Fruit fly (Drosophila melanogaster) whole organism, embryonic: Measurements from ENCODE around the gene CG3841.

Experiments used
- CG10959 ChIP-seq: fragments of 200-800 bp; sonication (Bioruptor generic); IDR thresholded peaks from 2 replicates; pipeline ENCODE4 v1.3.6; 2022; ENCODE audit warnings: missing biosample characterization, missing genetic modification characterization
- CG13894 ChIP-seq: fragments of 200-800 bp; sonication (Bioruptor generic); optimal IDR thresholded peaks from 3 replicates; lab custom pipeline; 2018; ENCODE audit warnings: missing biosample characterization, mild to moderate bottlenecking, missing genetic modification characterization, moderate library complexity
- CG15011 ChIP-seq: fragments of 200-800 bp; sonication (Bioruptor generic); optimal IDR thresholded peaks from 3 replicates; lab custom pipeline; 2018; ENCODE audit warnings: missing biosample characterization, mild to moderate bottlenecking, missing genetic modification characterization
- CG15514 ChIP-seq: fragments of 200-800 bp; sonication (Bioruptor generic); optimal IDR thresholded peaks from 3 replicates; lab custom pipeline; 2017; ENCODE audit warnings: missing biosample characterization, missing genetic modification characterization, mild to moderate bottlenecking, moderate library complexity, missing genetic modification reagents
- CG16779 ChIP-seq: fragments of 200-800 bp; sonication (Bioruptor generic); IDR thresholded peaks from 2 replicates; pipeline ENCODE4 v1.3.6; 2022; ENCODE audit warnings: missing biosample characterization, missing genetic modification characterization
- CG16813 ChIP-seq: fragments of 200-800 bp; sonication (Bioruptor generic); IDR thresholded peaks from 3 replicates; pipeline ENCODE4 v1.3.6; 2022; ENCODE audit warnings: missing biosample characterization, missing genetic modification characterization; ENCODE audit not compliant: partially characterized antibody
- CG17359 ChIP-seq: fragments of 200-800 bp; sonication (Bioruptor generic); optimal IDR thresholded peaks from 3 replicates; lab custom pipeline; 2018; ENCODE audit warnings: missing biosample characterization, mild to moderate bottlenecking, missing genetic modification characterization, moderate library complexity
- CG2712 ChIP-seq: fragments of 200-800 bp; optimal IDR thresholded peaks from 3 replicates; lab custom pipeline; 2019; ENCODE audit warnings: missing biosample characterization, mild to moderate bottlenecking, missing genetic modification characterization, moderate library complexity
- CG3838 ChIP-seq: fragments of 200-800 bp; sonication (Bioruptor generic); optimal IDR thresholded peaks from 3 replicates; lab custom pipeline; 2016; ENCODE audit warnings: missing biosample characterization, missing genetic modification characterization
- CG43689 ChIP-seq: fragments of 200-800 bp; sonication (Bioruptor generic); IDR thresholded peaks from 2 replicates; pipeline ENCODE4 v1.3.6; 2022; ENCODE audit warnings: missing biosample characterization, missing genetic modification characterization
- CG4854 ChIP-seq: fragments of 200-800 bp; sonication (Bioruptor generic); optimal IDR thresholded peaks from 2 replicates; lab custom pipeline; 2016; ENCODE audit warnings: missing biosample characterization, missing genetic modification characterization, inconsistent platforms
- CG6813 ChIP-seq: fragments of 200-800 bp; sonication (Bioruptor generic); optimal IDR thresholded peaks from 2 replicates; lab custom pipeline; 2017; ENCODE audit warnings: missing biosample characterization, missing genetic modification characterization, mild to moderate bottlenecking, moderate library complexity, missing genetic modification reagents
- CG7271 ChIP-seq: fragments of 200-800 bp; sonication (Bioruptor generic); optimal IDR thresholded peaks from 2 replicates; lab custom pipeline; 2018; ENCODE audit warnings: missing biosample characterization, mild to moderate bottlenecking, missing genetic modification characterization, moderate library complexity
- CG8281 ChIP-seq: fragments of 200-800 bp; sonication (Bioruptor generic); optimal IDR thresholded peaks from 2 replicates; lab custom pipeline; 2018; ENCODE audit warnings: missing biosample characterization, mild to moderate bottlenecking, missing genetic modification characterization, moderate library complexity
- CG8388 ChIP-seq: fragments of 200-800 bp; sonication (Bioruptor generic); optimal IDR thresholded peaks from 2 replicates; lab custom pipeline; 2019; ENCODE audit warnings: missing biosample characterization, mild to moderate bottlenecking, missing genetic modification characterization, moderate library complexity
- CG8944 ChIP-seq: fragments of 200-800 bp; sonication (Bioruptor generic); optimal IDR thresholded peaks from 3 replicates; lab custom pipeline; 2016; ENCODE audit warnings: missing biosample characterization, missing genetic modification characterization
- CG9727 ChIP-seq: fragments of 200-800 bp; sonication (Bioruptor generic); optimal IDR thresholded peaks from 3 replicates; lab custom pipeline; 2017; ENCODE audit warnings: missing biosample characterization, mild to moderate bottlenecking, missing genetic modification characterization
- Doc3 ChIP-seq: fragments of 200-800 bp; sonication (Bioruptor generic); IDR thresholded peaks from 3 replicates; pipeline ENCODE4 v1.3.6; 2022; ENCODE audit warnings: missing biosample characterization, missing genetic modification characterization; ENCODE audit not compliant: partially characterized antibody
- E2f2 ChIP-seq: fragments of 200-800 bp; sonication (Bioruptor generic); IDR thresholded peaks from 2 replicates; pipeline ENCODE4 v1.3.6; 2022; ENCODE audit warnings: missing biosample characterization, missing genetic modification characterization
- Ets97D ChIP-seq: fragments of 200-800 bp; sonication (Bioruptor generic); optimal IDR thresholded peaks from 3 replicates; lab custom pipeline; 2016; ENCODE audit warnings: missing biosample characterization, missing genetic modification characterization
- Med ChIP-seq: fragments of 200-800 bp; sonication (Bioruptor generic); peaks from one replicate; lab custom pipeline; 2016; ENCODE audit warnings: missing biosample characterization, missing genetic modification characterization, mild to moderate bottlenecking, inconsistent platforms, moderate library complexity
- NC2β ChIP-seq: fragments of 200-800 bp; sonication (Bioruptor generic); optimal IDR thresholded peaks from 2 replicates; lab custom pipeline; 2016; ENCODE audit warnings: missing biosample characterization, missing genetic modification characterization
- NK7.1 ChIP-seq: fragments of 200-800 bp; sonication (Bioruptor generic); optimal IDR thresholded peaks from 3 replicates; lab custom pipeline; 2016; ENCODE audit warnings: missing biosample characterization, missing genetic modification characterization
- Sox102F ChIP-seq: fragments of 200-800 bp; sonication (Bioruptor generic); optimal IDR thresholded peaks from 2 replicates; lab custom pipeline; 2018; ENCODE audit warnings: missing biosample characterization, mild to moderate bottlenecking, missing genetic modification characterization, moderate library complexity
- Tbp ChIP-seq: fragments of >200 bp; optimal IDR thresholded peaks from 2 replicates; lab custom pipeline; 2018; ENCODE audit warnings: missing biosample characterization, missing genetic modification characterization
- Trl ChIP-seq, 3 experiments: fragments of >200 bp in 2 of 3; fragments of 200-800 bp in 1 of 3; sonication (Bioruptor generic) in 1 of 3; optimal IDR thresholded peaks; 2 replicates in 1 of 3; 3 replicates in 2 of 3; lab custom pipeline; 2016 to 2017; ENCODE audit warnings: missing biosample characterization in 1 of 3, missing genetic modification characterization in 1 of 3
- ap ChIP-seq: fragments of 200-800 bp; sonication (Bioruptor generic); IDR thresholded peaks from 2 replicates; pipeline ENCODE4 v1.3.6; 2022; ENCODE audit warnings: missing biosample characterization, missing genetic modification characterization
- bigmax ChIP-seq: fragments of 200-800 bp; sonication (Bioruptor generic); optimal IDR thresholded peaks from 2 replicates; lab custom pipeline; 2018; ENCODE audit warnings: missing biosample characterization, mild to moderate bottlenecking, missing genetic modification characterization
- br ChIP-seq: fragments of >200 bp; optimal IDR thresholded peaks from 2 replicates; lab custom pipeline; 2017
- caup ChIP-seq: fragments of 200-800 bp; sonication (Bioruptor generic); optimal IDR thresholded peaks from 3 replicates; lab custom pipeline; 2017; ENCODE audit warnings: missing biosample characterization, mild to moderate bottlenecking, missing genetic modification characterization, moderate library complexity; ENCODE audit not compliant: severe bottlenecking
- dmrt99B ChIP-seq: fragments of 200-800 bp; sonication (Bioruptor generic); optimal IDR thresholded peaks from 2 replicates; lab custom pipeline; 2018; ENCODE audit warnings: missing biosample characterization, mild to moderate bottlenecking, missing genetic modification characterization, moderate library complexity
- emc ChIP-seq: fragments of 200-800 bp; sonication (Bioruptor generic); optimal IDR thresholded peaks from 2 replicates; lab custom pipeline; 2016; ENCODE audit warnings: missing biosample characterization, missing genetic modification characterization
- hbn ChIP-seq: fragments of 200-800 bp; sonication (Bioruptor generic); IDR thresholded peaks from 2 replicates; pipeline ENCODE4 v1.3.6; 2022; ENCODE audit warnings: missing biosample characterization, missing genetic modification characterization; ENCODE audit not compliant: partially characterized antibody
- hkb ChIP-seq, 2 experiments: fragments of 200-800 bp in 1 of 2; fragments of >200 bp in 1 of 2; sonication (Bioruptor generic) in 1 of 2; IDR thresholded peaks in 1 of 2; optimal IDR thresholded peaks in 1 of 2; 2 replicates each; pipeline versions ENCODE4 v1.3.6 to Lab custom; 2017 to 2022; ENCODE audit warnings: missing biosample characterization in 1 of 2, missing genetic modification characterization in 1 of 2
- kay ChIP-seq: fragments of 200-800 bp; sonication (Bioruptor generic); optimal IDR thresholded peaks from 2 replicates; lab custom pipeline; 2016; ENCODE audit warnings: missing biosample characterization, missing genetic modification characterization
- knrl ChIP-seq: fragments of 200-800 bp; sonication (Bioruptor generic); IDR thresholded peaks from 3 replicates; pipeline ENCODE4 v1.3.6; 2022; ENCODE audit warnings: missing biosample characterization, missing genetic modification characterization; ENCODE audit not compliant: partially characterized antibody
- lov ChIP-seq, 2 experiments: fragments of 200-800 bp in 1 of 2; fragments of >200 bp in 1 of 2; sonication (Bioruptor generic) in 1 of 2; IDR thresholded peaks in 1 of 2; optimal IDR thresholded peaks in 1 of 2; 2 replicates in 1 of 2; 3 replicates in 1 of 2; pipeline versions ENCODE4 v1.3.6 to Lab custom; 2017 to 2022; ENCODE audit warnings: missing biosample characterization in 1 of 2, missing genetic modification characterization in 1 of 2
- mld ChIP-seq: fragments of 200-800 bp; sonication (Bioruptor generic); IDR thresholded peaks from 3 replicates; pipeline ENCODE4 v1.3.6; 2022; ENCODE audit warnings: missing biosample characterization, missing genetic modification characterization; ENCODE audit not compliant: partially characterized antibody
- nmo ChIP-seq: fragments of 200-800 bp; sonication (Bioruptor generic); optimal IDR thresholded peaks from 2 replicates; lab custom pipeline; 2018; ENCODE audit warnings: missing biosample characterization, mild to moderate bottlenecking, missing genetic modification characterization, moderate library complexity
- pb ChIP-seq: fragments of 200-800 bp; sonication (Bioruptor generic); optimal IDR thresholded peaks from 3 replicates; lab custom pipeline; 2016; ENCODE audit warnings: missing biosample characterization, missing genetic modification characterization
- prd ChIP-seq, 3 experiments: fragments of >200 bp in 2 of 3; fragments of 200-800 bp in 1 of 3; sonication (Bioruptor generic) in 1 of 3; optimal IDR thresholded peaks in 2 of 3; IDR thresholded peaks in 1 of 3; 2 replicates in 2 of 3; 3 replicates in 1 of 3; pipeline versions ENCODE4 v1.3.6 to Lab custom; 2017 to 2022; ENCODE audit warnings: missing biosample characterization in 1 of 3, missing genetic modification characterization in 1 of 3
- pum ChIP-seq: fragments of 200-800 bp; sonication (Bioruptor generic); optimal IDR thresholded peaks from 2 replicates; lab custom pipeline; 2016; ENCODE audit warnings: missing biosample characterization, missing genetic modification characterization
- tap ChIP-seq: fragments of 200-800 bp; optimal IDR thresholded peaks from 3 replicates; lab custom pipeline; 2019; ENCODE audit warnings: missing biosample characterization, mild to moderate bottlenecking, missing genetic modification characterization, moderate library complexity
- tna ChIP-seq: fragments of 200-800 bp; sonication (Bioruptor generic); IDR thresholded peaks from 2 replicates; pipeline ENCODE4 v1.3.6; 2022; ENCODE audit warnings: missing biosample characterization, missing genetic modification characterization; ENCODE audit not compliant: partially characterized antibody
- trem ChIP-seq: fragments of 200-800 bp; optimal IDR thresholded peaks from 3 replicates; lab custom pipeline; 2019; ENCODE audit warnings: missing biosample characterization, mild to moderate bottlenecking, missing genetic modification characterization, moderate library complexity
- zfh1 ChIP-seq: fragments of 200-800 bp; sonication (Bioruptor generic); IDR thresholded peaks from 3 replicates; pipeline ENCODE4 v1.3.6; 2022; ENCODE audit warnings: missing biosample characterization, missing genetic modification characterization

CG3841 gene

dm6 chr2L:9568360-9569088, 20.8 kb upstream of the CG3841 start, which contains the start of gene brwl (continued):
- TF ChIP-seq CG7271 (tag; lab: Kevin White, UChicago) = peak; percentile 97
- TF ChIP-seq kay (GFP tag; lab: Kevin White, UChicago) = peak; percentile 98
- TF ChIP-seq mld (GFP tag; lab: Robert Waterston, UW) = no peak
- no peak for TF ChIP-seq lov (optimal IDR thresholded peaks at IDR 0.05; lab: Kevin White, UChicago)
- peak; percentile 95 for TF ChIP-seq lov (GFP tag; IDR thresholded peaks at IDR 0.05; lab: Robert Waterston, UW)
- TF ChIP-seq dmrt99B (tag; lab: Kevin White, UChicago) = peak; percentile 99
- peak; percentile 98 for TF ChIP-seq pum
- TF ChIP-seq CG17359 = peak; percentile 99
- peak; percentile 94 for TF ChIP-seq CG8281 (tag; lab: Kevin White, UChicago)
- peak; percentile 99 for TF ChIP-seq CG6813
- TF ChIP-seq ap (GFP tag; lab: Robert Waterston, UW) = peak; percentile 97
- TF ChIP-seq Doc3 (GFP tag; lab: Robert Waterston, UW) = no peak
- TF ChIP-seq br (lab: Kevin White, UChicago) = no peak
- TF ChIP-seq CG3838 = peak; percentile 100
- TF ChIP-seq hbn = no peak
- peak; percentile 99 for TF ChIP-seq nmo (GFP tag; lab: Kevin White, UChicago)
- peak; percentile 90 for TF ChIP-seq Ets97D (GFP tag; lab: Kevin White, UChicago)
- no peak for TF ChIP-seq hkb (optimal IDR thresholded peaks at IDR 0.05; lab: Kevin White, UChicago)
- TF ChIP-seq hkb (GFP tag; IDR thresholded peaks at IDR 0.05; lab: Robert Waterston, UW) = peak; percentile 99
- 0 out of 3 replicates have a peak, but pooled peaks have one; percentile 29 for TF ChIP-seq knrl (GFP tag; lab: Robert Waterston, UW)
- peak; percentile 97 for TF ChIP-seq CG8944 (GFP tag; lab: Kevin White, UChicago)
- TF ChIP-seq caup = peak; percentile 98
- peak; percentile 99 for TF ChIP-seq CG2712 (tag; lab: Kevin White, UChicago)
- TF ChIP-seq NK7.1 = peak; percentile 96
- TF ChIP-seq CG43689 (GFP tag; lab: Robert Waterston, UW) = peak; percentile 93
- peak; percentile 94 for TF ChIP-seq emc
- peak; percentile 98 for TF ChIP-seq NC2β
- peak; percentile 98 for TF ChIP-seq CG10959 (GFP tag; lab: Robert Waterston, UW)
- peak; percentile 100 for TF ChIP-seq CG9727 (GFP tag; lab: Kevin White, UChicago)
- TF ChIP-seq Tbp (GFP tag; lab: Kevin White, UChicago) = no peak
- TF ChIP-seq CG13894 (tag; lab: Kevin White, UChicago) = peak; percentile 97
- peak; percentile 95 for TF ChIP-seq pb
- peak; percentile 98 for TF ChIP-seq CG4854 (GFP tag; lab: Kevin White, UChicago)
- TF ChIP-seq E2f2 (GFP tag; lab: Robert Waterston, UW) = peak; percentile 88
- TF ChIP-seq Med = peak; percentile 100
- peak; percentile 99 for TF ChIP-seq Sox102F
- peak; percentile 64 to 84 for TF ChIP-seq Trl (optimal IDR thresholded peaks at IDR 0.05; lab: Kevin White, UChicago)
- peak; percentile 98 for TF ChIP-seq Trl (GFP tag; optimal IDR thresholded peaks at IDR 0.05; lab: Kevin White, UChicago)
- peak; percentile 98 for TF ChIP-seq zfh1 (GFP tag; lab: Robert Waterston, UW)
- TF ChIP-seq tap (tag; lab: Kevin White, UChicago) = peak; percentile 99
- TF ChIP-seq tna = no peak
- TF ChIP-seq prd (optimal IDR thresholded peaks at IDR 0.05; lab: Kevin White, UChicago) = no peak
- peak; percentile 99 for TF ChIP-seq prd (GFP tag; IDR thresholded peaks at IDR 0.05; lab: Robert Waterston, UW)
- TF ChIP-seq bigmax = peak; percentile 76
- TF ChIP-seq trem (tag; lab: Kevin White, UChicago) = peak; percentile 97
- TF ChIP-seq CG8388 (GFP tag; lab: Kevin White, UChicago) = peak; percentile 99
- TF ChIP-seq CG15011 (GFP tag; lab: Kevin White, UChicago) = peak; percentile 98
- TF ChIP-seq CG16779 = peak; percentile 95
- peak; percentile 94 for TF ChIP-seq CG15514
- TF ChIP-seq CG16813 (GFP tag; lab: Robert Waterston, UW) = 0 out of 3 replicates have a peak, but pooled peaks have one; percentile 29
